Worm (Caenorhabditis elegans) whole organism, L1 larva: Measurements from ENCODE around the gene gldi-11.

Experiments used
- C16A3.4 ChIP-seq: fragments of 150-350 bp; optimal IDR thresholded peaks from 2 replicates; lab custom pipeline; 2014; ENCODE audit warnings: missing biosample characterization, missing genetic modification characterization
- Y116A8C.19 ChIP-seq: sonication (generic microtip); optimal IDR thresholded peaks from 2 replicates; lab custom pipeline; 2016; ENCODE audit warnings: missing compliant biosample characterization, missing genetic modification characterization, borderline replicate concordance
- ama-1 ChIP-seq: fragments of 150-350 bp; optimal IDR thresholded peaks from 2 replicates; lab custom pipeline; 2014
- blmp-1 ChIP-seq: fragments of 150-350 bp; optimal IDR thresholded peaks from 2 replicates; lab custom pipeline; 2014; ENCODE audit warnings: missing biosample characterization, missing genetic modification characterization
- ceh-63 ChIP-seq: fragments of 200-800 bp; sonication (Bioruptor generic); optimal IDR thresholded peaks from 2 replicates; lab custom pipeline; 2018; ENCODE audit warnings: mild to moderate bottlenecking, missing genetic modification characterization, missing compliant biosample characterization
- ceh-8 ChIP-seq: fragments of 200-800 bp; sonication (Bioruptor generic); optimal IDR thresholded peaks from 2 replicates; lab custom pipeline; 2018; ENCODE audit warnings: mild to moderate bottlenecking, missing genetic modification characterization, moderate library complexity, missing compliant biosample characterization
- ceh-82 ChIP-seq, 3 experiments: fragments of 150-350 bp in 1 of 3; sonication (generic microtip) in 2 of 3; optimal IDR thresholded peaks; 2 replicates each; lab custom pipeline; 2014 to 2017; ENCODE audit warnings: missing biosample characterization in 3 of 3, missing genetic modification characterization in 3 of 3
- ceh-88 ChIP-seq: fragments of 200-800 bp; sonication (Bioruptor generic); IDR thresholded peaks from 2 replicates; pipeline ENCODE4 v1.3.6; 2022; ENCODE audit warnings: missing genetic modification characterization, missing compliant biosample characterization
- ceh-90 ChIP-seq: sonication (generic microtip); optimal IDR thresholded peaks from 2 replicates; lab custom pipeline; 2016; ENCODE audit warnings: missing genetic modification characterization, missing compliant biosample characterization
- dpl-1 ChIP-seq, 3 experiments: fragments of 150-350 bp in 2 of 3; sonication (generic microtip) in 1 of 3; optimal IDR thresholded peaks; 2 replicates each; lab custom pipeline; 2014 to 2017; ENCODE audit warnings: missing biosample characterization in 3 of 3, missing genetic modification characterization in 3 of 3, missing genetic modification reagents in 3 of 3
- efl-1 ChIP-seq, 4 experiments: fragments of 150-350 bp; optimal IDR thresholded peaks in 3 of 4; peaks in 1 of 4; 1 replicate in 1 of 4; 2 replicates in 3 of 4; lab custom pipeline; 2014; ENCODE audit warnings: missing biosample characterization in 2 of 4, missing genetic modification characterization in 2 of 4, missing genetic modification reagents in 2 of 4
- efl-3 ChIP-seq: fragments of 200-800 bp; sonication (Bioruptor generic); optimal IDR thresholded peaks from 2 replicates; lab custom pipeline; 2018; ENCODE audit warnings: mild to moderate bottlenecking, missing genetic modification characterization, missing compliant biosample characterization
- egl-13 ChIP-seq: sonication (generic microtip); optimal IDR thresholded peaks from 2 replicates; lab custom pipeline; 2016; ENCODE audit warnings: missing genotype, missing genetic modification reagents, missing genetic modification characterization, missing compliant biosample characterization
- fos-1 ChIP-seq: fragments of 150-350 bp; optimal IDR thresholded peaks from 2 replicates; lab custom pipeline; 2014; ENCODE audit warnings: missing biosample characterization, missing genetic modification characterization
- grh-1 ChIP-seq: fragments of 200-800 bp; sonication (Bioruptor generic); IDR thresholded peaks from 2 replicates; pipeline ENCODE4 v1.3.6; 2022; ENCODE audit warnings: missing genetic modification reagents, missing genetic modification characterization, missing compliant biosample characterization
- hlh-17 ChIP-seq: fragments of 200-800 bp; sonication (Bioruptor generic); optimal IDR thresholded peaks from 2 replicates; lab custom pipeline; 2018; ENCODE audit warnings: missing genetic modification characterization, mild to moderate bottlenecking, missing compliant biosample characterization, moderate library complexity, borderline replicate concordance
- isw-1 ChIP-seq: fragments of 200-800 bp; sonication (Bioruptor generic); IDR thresholded peaks from 2 replicates; pipeline ENCODE4 v1.3.6; 2022; ENCODE audit warnings: missing genetic modification characterization, missing compliant biosample characterization
- jun-1 ChIP-seq: fragments of 150-350 bp; optimal IDR thresholded peaks from 2 replicates; lab custom pipeline; 2014; ENCODE audit warnings: missing biosample characterization, missing genetic modification reagents, missing genetic modification characterization
- lin-13 ChIP-seq: fragments of 150-350 bp; optimal IDR thresholded peaks from 2 replicates; lab custom pipeline; 2014; ENCODE audit warnings: missing biosample characterization, missing genetic modification reagents, missing genetic modification characterization
- lin-14 ChIP-seq: fragments of 200-800 bp; sonication (Bioruptor generic); optimal IDR thresholded peaks from 2 replicates; lab custom pipeline; 2018; ENCODE audit warnings: mild to moderate bottlenecking, missing genetic modification characterization, moderate library complexity, missing compliant biosample characterization
- lin-35 ChIP-seq, 2 experiments: fragments of 150-350 bp; optimal IDR thresholded peaks; 2 replicates each; lab custom pipeline; 2014; ENCODE audit warnings: missing biosample characterization in 2 of 2, missing genetic modification characterization in 2 of 2, missing genetic modification reagents in 2 of 2
- lin-39 ChIP-seq: fragments of 150-350 bp; optimal IDR thresholded peaks from 2 replicates; lab custom pipeline; 2014; ENCODE audit warnings: missing biosample characterization, missing genetic modification reagents, missing genetic modification characterization
- lir-3 ChIP-seq: sonication (generic microtip); optimal IDR thresholded peaks from 2 replicates; lab custom pipeline; 2016; ENCODE audit warnings: mild to moderate bottlenecking, missing genetic modification characterization, moderate library complexity, missing compliant biosample characterization; ENCODE audit not compliant: poor library complexity
- lsy-2 ChIP-seq, 2 experiments: fragments of 150-350 bp; optimal IDR thresholded peaks; 2 replicates each; lab custom pipeline; 2014; ENCODE audit warnings: missing biosample characterization in 2 of 2, missing genetic modification characterization in 2 of 2
- mef-2 ChIP-seq: fragments of 150-350 bp; optimal IDR thresholded peaks from 2 replicates; lab custom pipeline; 2014; ENCODE audit warnings: missing biosample characterization, missing genetic modification characterization
- mep-1 ChIP-seq: fragments of 150-350 bp; optimal IDR thresholded peaks from 2 replicates; lab custom pipeline; 2014; ENCODE audit warnings: missing biosample characterization, missing genetic modification characterization
- nhr-19 ChIP-seq: fragments of 200-800 bp; sonication (Bioruptor generic); conservative IDR thresholded peaks from 2 replicates; pipeline ENCODE4 v1.3.6; 2022; ENCODE audit warnings: missing genetic modification characterization, missing compliant biosample characterization
- nhr-237 ChIP-seq: fragments of 150-350 bp; optimal IDR thresholded peaks from 2 replicates; lab custom pipeline; 2014; ENCODE audit warnings: missing biosample characterization, missing genetic modification characterization
- nhr-28 ChIP-seq: fragments of 150-350 bp; optimal IDR thresholded peaks from 2 replicates; lab custom pipeline; 2014; ENCODE audit warnings: missing biosample characterization, missing genetic modification characterization
- nhr-47 ChIP-seq: sonication (generic microtip); optimal IDR thresholded peaks from 2 replicates; lab custom pipeline; 2016; ENCODE audit warnings: mild to moderate bottlenecking, missing genetic modification characterization, moderate library complexity, missing compliant biosample characterization
- nhr-71 ChIP-seq: sonication (generic microtip); optimal IDR thresholded peaks from 2 replicates; lab custom pipeline; 2016; ENCODE audit warnings: mild to moderate bottlenecking, missing genetic modification characterization, moderate library complexity, missing compliant biosample characterization
- nhr-77 ChIP-seq: fragments of 150-350 bp; optimal IDR thresholded peaks from 2 replicates; lab custom pipeline; 2014; ENCODE audit warnings: missing biosample characterization, missing genetic modification characterization
- nhr-85 ChIP-seq: sonication (generic microtip); peaks from one replicate; lab custom pipeline; 2016; ENCODE audit warnings: missing genetic modification characterization, inconsistent platforms, missing compliant biosample characterization
- pag-3 ChIP-seq: sonication (generic microtip); optimal IDR thresholded peaks from 2 replicates; lab custom pipeline; 2017; ENCODE audit warnings: missing genetic modification characterization, mild to moderate bottlenecking, missing compliant biosample characterization, antibody characterized with exemption, borderline replicate concordance; ENCODE audit not compliant: insufficient read depth
- pax-3 ChIP-seq: fragments of 200-800 bp; sonication (Bioruptor generic); optimal IDR thresholded peaks from 2 replicates; lab custom pipeline; 2018; ENCODE audit warnings: mild to moderate bottlenecking, missing genetic modification characterization, moderate library complexity, missing compliant biosample characterization
- pqm-1 ChIP-seq: sonication (generic microtip); optimal IDR thresholded peaks from 3 replicates; lab custom pipeline; 2017; ENCODE audit warnings: missing biosample characterization, missing genetic modification characterization
- skn-1 ChIP-seq: fragments of 150-350 bp; optimal IDR thresholded peaks from 2 replicates; lab custom pipeline; 2014; ENCODE audit warnings: missing biosample characterization, missing genetic modification characterization
- snu-23 ChIP-seq: sonication (generic microtip); optimal IDR thresholded peaks from 2 replicates; lab custom pipeline; 2016; ENCODE audit warnings: missing genetic modification characterization, missing compliant biosample characterization
- sox-4 ChIP-seq: sonication (generic microtip); optimal IDR thresholded peaks from 2 replicates; lab custom pipeline; 2016; ENCODE audit warnings: missing genetic modification characterization, missing compliant biosample characterization
- sptf-1 ChIP-seq: fragments of 150-350 bp; optimal IDR thresholded peaks from 2 replicates; lab custom pipeline; 2014; ENCODE audit warnings: missing biosample characterization, missing genetic modification characterization
- swsn-7 ChIP-seq: sonication (generic microtip); optimal IDR thresholded peaks from 2 replicates; lab custom pipeline; 2016; ENCODE audit warnings: missing genetic modification characterization, missing compliant biosample characterization
- tlp-1 ChIP-seq: fragments of 150-350 bp; optimal IDR thresholded peaks from 2 replicates; lab custom pipeline; 2014; ENCODE audit warnings: missing biosample characterization, missing genetic modification characterization
- unc-30 ChIP-seq: sonication (generic microtip); optimal IDR thresholded peaks from 2 replicates; lab custom pipeline; 2017; ENCODE audit warnings: missing biosample characterization, missing genetic modification characterization
- unc-62 ChIP-seq: fragments of 150-350 bp; optimal IDR thresholded peaks from 2 replicates; lab custom pipeline; 2014; ENCODE audit warnings: missing biosample characterization, missing genetic modification reagents, missing genetic modification characterization
- unc-86 ChIP-seq: sonication (generic microtip); optimal IDR thresholded peaks from 2 replicates; lab custom pipeline; 2016; ENCODE audit warnings: missing genetic modification characterization, missing compliant biosample characterization
- unc-98 ChIP-seq: fragments of 200-800 bp; sonication (Bioruptor generic); IDR thresholded peaks from 2 replicates; pipeline ENCODE4 v1.3.6; 2022; ENCODE audit warnings: missing genetic modification characterization, missing compliant biosample characterization
- vab-15 ChIP-seq: sonication (generic microtip); optimal IDR thresholded peaks from 2 replicates; lab custom pipeline; 2017; ENCODE audit warnings: missing genotype, mild to moderate bottlenecking, missing genetic modification characterization, missing compliant biosample characterization
- zag-1 ChIP-seq: fragments of 150-350 bp; optimal IDR thresholded peaks from 2 replicates; lab custom pipeline; 2014; ENCODE audit warnings: missing biosample characterization, missing genetic modification characterization
- zip-4 ChIP-seq: fragments of 200-800 bp; sonication (Bioruptor generic); optimal IDR thresholded peaks from 2 replicates; lab custom pipeline; 2018; ENCODE audit warnings: mild to moderate bottlenecking, missing genetic modification characterization, moderate library complexity, missing compliant biosample characterization
- ztf-11 ChIP-seq, 2 experiments: sonication (generic microtip); optimal IDR thresholded peaks; 2 replicates each; lab custom pipeline; 2016 to 2017; ENCODE audit warnings: missing genetic modification characterization in 2 of 2, missing biosample characterization in 1 of 2, missing compliant biosample characterization in 1 of 2
- ztf-4 ChIP-seq: fragments of 150-350 bp; optimal IDR thresholded peaks from 2 replicates; lab custom pipeline; 2014; ENCODE audit warnings: missing biosample characterization, missing genetic modification characterization

gldi-11 gene

DNA sequence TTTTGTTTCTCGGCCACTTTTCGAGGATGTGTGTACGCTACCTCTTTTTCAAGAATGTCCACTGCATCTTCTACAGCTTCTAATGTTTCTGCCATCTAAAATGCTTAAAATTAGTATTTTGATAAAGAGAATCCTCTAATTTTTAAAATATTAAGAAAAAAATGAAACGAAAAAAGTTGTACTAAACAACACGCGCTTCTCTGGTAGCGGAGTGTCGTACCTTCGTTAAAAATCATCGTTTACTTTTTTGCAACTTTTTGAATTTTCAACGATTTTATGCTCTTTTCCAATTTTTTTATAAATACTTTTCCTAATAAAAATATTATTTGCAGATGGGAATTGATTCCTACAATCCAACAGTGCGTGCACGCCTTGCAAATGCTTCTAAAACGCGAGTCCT is at the start of gene gldi-11, which contains the start of gene ZK546.2 (continued):
- no peak for TF ChIP-seq unc-62 (GFP tag; lab: Kevin White, UChicago)
- no peak for TF ChIP-seq hlh-17
- peak; percentile 5 for TF ChIP-seq skn-1
- no peak for TF ChIP-seq zip-4
- no peak for TF ChIP-seq vab-15
- no peak for TF ChIP-seq C16A3.4 (tag; lab: Kevin White, UChicago)
- TF ChIP-seq nhr-85 (tag; lab: Kevin White, UChicago), result no peak
- TF ChIP-seq unc-30 (tag; lab: Kevin White, UChicago), result no peak
- TF ChIP-seq lin-39 (tag; lab: Kevin White, UChicago), result no peak
- TF ChIP-seq sptf-1 (tag; lab: Kevin White, UChicago), result no peak
- TF ChIP-seq lin-14 (GFP tag; lab: Kevin White, UChicago), result no peak
- peak in 1 of 2 experiments; percentile 31 for TF ChIP-seq lin-35 (GFP tag; optimal IDR thresholded peaks at IDR 0.05; lab: Kevin White, UChicago)

DNA sequence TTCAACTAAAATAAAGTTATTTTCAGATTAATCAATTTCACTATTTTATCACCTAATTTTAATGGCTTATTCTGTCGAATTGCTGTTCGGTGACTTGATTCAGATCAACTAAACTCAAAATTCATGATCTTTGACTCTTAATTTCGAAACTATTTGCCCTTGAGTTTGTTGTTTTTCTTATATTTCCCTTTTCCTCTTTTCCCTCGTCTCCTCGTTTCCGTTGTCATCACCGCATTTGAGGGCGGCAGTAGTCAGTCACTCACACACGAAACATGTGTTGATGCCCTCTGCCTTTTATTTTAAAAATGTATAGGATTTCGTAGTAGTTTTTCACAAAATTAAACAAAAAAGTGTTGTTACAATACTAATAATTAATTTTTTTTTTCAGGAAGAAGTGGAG is 49.4 kb upstream of the gldi-11 start, which contains the start of gene rnh-1.0:
Gene rnh-1.0, plus strand, starts transcription at position 389 of the 400 bp plus-strand sequence.
- TF ChIP-seq blmp-1, result peak; percentile 28
- no peak for TF ChIP-seq zag-1 (tag; lab: Kevin White, UChicago)
- no peak for TF ChIP-seq pqm-1 (tag; lab: Kevin White, UChicago)
- no peak for TF ChIP-seq ztf-11 (tag; optimal IDR thresholded peaks at IDR 0.05; lab: Kevin White, UChicago)
- TF ChIP-seq skn-1, result peak; percentile 19
- TF ChIP-seq mef-2 (tag; lab: Kevin White, UChicago), result no peak
- no peak for TF ChIP-seq ceh-8
- TF ChIP-seq grh-1 (GFP tag; lab: Robert Waterston, UW), result no peak
- no peak for TF ChIP-seq swsn-7 (tag; lab: Kevin White, UChicago)
- TF ChIP-seq efl-3 (GFP tag; lab: Kevin White, UChicago), result no peak
- peak; percentile 25 for TF ChIP-seq nhr-71 (tag; lab: Kevin White, UChicago)
- no peak for TF ChIP-seq unc-98 (GFP tag; lab: Robert Waterston, UW)
- TF ChIP-seq lsy-2 (tag; optimal IDR thresholded peaks at IDR 0.05; lab: Kevin White, UChicago), result no peak
- no peak for TF ChIP-seq isw-1
- no peak for TF ChIP-seq nhr-47 (tag; lab: Kevin White, UChicago)
- TF ChIP-seq nhr-77 (tag; lab: Kevin White, UChicago), result no peak
- TF ChIP-seq pax-3 (tag; lab: Kevin White, UChicago), result no peak
- no peak for TF ChIP-seq pag-3 (tag; lab: Kevin White, UChicago)
- TF ChIP-seq lin-39 (tag; lab: Kevin White, UChicago), result no peak
- no peak for TF ChIP-seq unc-86 (tag; lab: Kevin White, UChicago)
- TF ChIP-seq sox-4, result no peak
- TF ChIP-seq ama-1 (lab: Kevin White, UChicago), result no peak
- TF ChIP-seq ceh-82 (tag; optimal IDR thresholded peaks at IDR 0.05; lab: Kevin White, UChicago), result no peak
- peak; percentile 11 for TF ChIP-seq snu-23 (GFP tag; lab: Kevin White, UChicago)
- TF ChIP-seq dpl-1 (GFP tag; optimal IDR thresholded peaks at IDR 0.05; lab: Kevin White, UChicago), result peak in 2 of 3 experiments; percentile 28 to 30
- TF ChIP-seq tlp-1 (tag; lab: Kevin White, UChicago), result no peak
- TF ChIP-seq zip-4, result no peak
- no peak for TF ChIP-seq lir-3 (tag; lab: Kevin White, UChicago)
- no peak for TF ChIP-seq egl-13 (tag; lab: Kevin White, UChicago)
- TF ChIP-seq nhr-237 (tag; lab: Kevin White, UChicago), result no peak
- no peak for TF ChIP-seq nhr-28 (tag; lab: Kevin White, UChicago)
- TF ChIP-seq lin-35 (GFP tag; optimal IDR thresholded peaks at IDR 0.05; lab: Kevin White, UChicago), result no peak
- TF ChIP-seq nhr-85 (tag; lab: Kevin White, UChicago), result peak; percentile 74
- no peak for TF ChIP-seq ceh-63
- TF ChIP-seq fos-1 (tag; lab: Kevin White, UChicago), result no peak
- TF ChIP-seq ztf-4 (tag; lab: Kevin White, UChicago), result no peak
- no peak for TF ChIP-seq efl-1 (optimal IDR thresholded peaks at IDR 0.05; lab: Kevin White, UChicago)
- TF ChIP-seq efl-1 (GFP tag; optimal IDR thresholded peaks at IDR 0.05 in 1 of 2; lab: Kevin White, UChicago), result peak; percentile 9 to 93
- no peak for TF ChIP-seq Y116A8C.19 (tag; lab: Kevin White, UChicago)
- TF ChIP-seq lin-13, result no peak
- TF ChIP-seq nhr-19 (GFP tag; lab: Robert Waterston, UW), result no peak
- TF ChIP-seq ceh-88 (GFP tag; lab: Robert Waterston, UW), result no peak
- no peak for TF ChIP-seq C16A3.4 (tag; lab: Kevin White, UChicago)
- TF ChIP-seq jun-1, result no peak
- TF ChIP-seq ceh-90, result no peak
- peak; percentile 47 for TF ChIP-seq mep-1 (tag; lab: Kevin White, UChicago)
- TF ChIP-seq lin-14 (GFP tag; lab: Kevin White, UChicago), result peak; percentile 67
